Worm (Caenorhabditis elegans) whole organism, L3 larva: Measurements from ENCODE around the gene F17H10.1.
A peak's percentile ranks its signal among the peaks of the same experiment; 100 is the strongest.

Experiments used
- ceh-28 ChIP-seq: fragments of 150-350 bp; optimal IDR thresholded peaks from 2 replicates; lab custom pipeline; 2014; ENCODE audit warnings: missing biosample characterization, missing genetic modification reagents, missing genetic modification characterization
- unc-39 ChIP-seq: sonication (generic microtip); optimal IDR thresholded peaks from 4 replicates; lab custom pipeline; 2017; ENCODE audit warnings: missing biosample characterization, missing genetic modification characterization

ce11 chrX:13157112-13157768 is 52.2 kb downstream of the F17H10.1 start:
- TF ChIP-seq ceh-28 (tag; lab: Kevin White, UChicago) = peak; percentile 65
- TF ChIP-seq unc-39 = no peak
